Worm (Caenorhabditis elegans): ENCODE measurements around the gene F27B3.8.

The F27B3.8 gene

ce11 chrIII:6579398-6579797 is at the start of gene F27B3.8:
F27B3.8 (plus strand) TSS chrIII:6579698.
- TF ChIP-seq unc-98 (GFP tag; IDR thresholded peaks at IDR 0.05) (no peak), lin-35 (GFP tag; optimal IDR thresholded peaks at IDR 0.05) (no peak), ceh-82 (tag; optimal IDR thresholded peaks at IDR 0.05) (no peak), lin-14 (GFP tag; optimal IDR thresholded peaks at IDR 0.05) (no peak), skn-1 (tag; optimal IDR thresholded peaks at IDR 0.05) (no peak)

- TF ChIP-seq fos-1 (tag; optimal IDR thresholded peaks at IDR 0.05), result no peak
- TF ChIP-seq C16A3.4 (tag; optimal IDR thresholded peaks at IDR 0.05), result no peak
- TF ChIP-seq nhr-12 (tag; optimal IDR thresholded peaks at IDR 0.05), result no peak
- TF ChIP-seq nhr-11 (tag; optimal IDR thresholded peaks at IDR 0.05), result no peak
- no peak for TF ChIP-seq blmp-1 (tag; optimal IDR thresholded peaks at IDR 0.05)
- TF ChIP-seq nhr-47 (tag; optimal IDR thresholded peaks at IDR 0.05), result no peak
- TF ChIP-seq lin-39 (tag; optimal IDR thresholded peaks at IDR 0.05), result no peak
- no peak for TF ChIP-seq lsy-2 (tag; optimal IDR thresholded peaks at IDR 0.05)
- no peak for TF ChIP-seq elt-3 (tag; optimal IDR thresholded peaks at IDR 0.05)
- no peak for TF ChIP-seq ztf-4 (tag; optimal IDR thresholded peaks at IDR 0.05)
- no peak for TF ChIP-seq hlh-4 (tag; optimal IDR thresholded peaks at IDR 0.05)
- no peak for TF ChIP-seq C34B4.2 (tag; optimal IDR thresholded peaks at IDR 0.05)
- TF ChIP-seq egl-13 (tag; optimal IDR thresholded peaks at IDR 0.05), result no peak
- no peak for TF ChIP-seq lin-15B (tag; optimal IDR thresholded peaks at IDR 0.05)
- no peak for TF ChIP-seq rnt-1 (tag; optimal IDR thresholded peaks at IDR 0.05)
- TF ChIP-seq fkh-4 (tag; optimal IDR thresholded peaks at IDR 0.05; ENCODE audit: borderline replicate concordance), result no peak
- no peak for TF ChIP-seq dpl-1 (GFP tag; optimal IDR thresholded peaks at IDR 0.05)
- TF ChIP-seq nhr-76 (tag; optimal IDR thresholded peaks at IDR 0.05), result no peak
These were observed 48.4 kb upstream of the F27B3.8 start, which contains the start of gene C09E7.11 for ce11 chrIII:6531099-6531498. C09E7.11 (plus strand) TSS chrIII:6531399.

- no peak for TF ChIP-seq mab-9 (GFP tag; IDR thresholded peaks at IDR 0.05)
- TF ChIP-seq mef-2 (tag; optimal IDR thresholded peaks at IDR 0.05), result no peak
- TF ChIP-seq hlh-4 (tag; optimal IDR thresholded peaks at IDR 0.05), result no peak
- no peak for TF ChIP-seq xbp-1 (tag; optimal IDR thresholded peaks at IDR 0.05)
- no peak for TF ChIP-seq hlh-17 (GFP tag; optimal IDR thresholded peaks at IDR 0.05; ENCODE audit: borderline replicate concordance)
- no peak for TF ChIP-seq nhr-20 (tag; optimal IDR thresholded peaks at IDR 0.05)
- TF ChIP-seq tlp-1 (tag; optimal IDR thresholded peaks at IDR 0.05), result no peak
- TF ChIP-seq ceh-90 (tag; optimal IDR thresholded peaks at IDR 0.05), result no peak
- TF ChIP-seq efl-3 (GFP tag; optimal IDR thresholded peaks at IDR 0.05), result no peak
- no peak for TF ChIP-seq elt-2 (tag; optimal IDR thresholded peaks at IDR 0.05)
- TF ChIP-seq fkh-8 (tag; optimal IDR thresholded peaks at IDR 0.05), result no peak
- no peak for TF ChIP-seq ceh-82 (tag; optimal IDR thresholded peaks at IDR 0.05)
These were observed 46.9 kb upstream of the F27B3.8 start, which contains the start of gene srxa-5 for ce11 chrIII:6532647-6533046. srxa-5 (plus strand) TSS chrIII:6532947.

ce11 chrIII:6536945-6537568 is 42.4 kb upstream of the F27B3.8 start, which contains the start of gene C09E7.4:
C09E7.4 (minus strand) TSS chrIII:6536995.
- no peak for TF ChIP-seq nhr-12 (tag; optimal IDR thresholded peaks at IDR 0.05)
- peak; percentile 46 for TF ChIP-seq snu-23 (GFP tag; optimal IDR thresholded peaks at IDR 0.05)
- no peak for TF ChIP-seq sptf-1 (tag; optimal IDR thresholded peaks at IDR 0.05)
- TF ChIP-seq dpl-1 (GFP tag; optimal IDR thresholded peaks at IDR 0.05), result peak in 2 of 3 experiments; percentile 22 to 40
- peak in 1 of 2 experiments; percentile 28 for TF ChIP-seq lin-35 (GFP tag; optimal IDR thresholded peaks at IDR 0.05)
- TF ChIP-seq rnt-1 (tag; optimal IDR thresholded peaks at IDR 0.05), result peak; percentile 34
- TF ChIP-seq mef-2 (tag; optimal IDR thresholded peaks at IDR 0.05), result no peak
- no peak for TF ChIP-seq skn-1 (tag; optimal IDR thresholded peaks at IDR 0.05)
- TF ChIP-seq swsn-7 (tag; optimal IDR thresholded peaks at IDR 0.05), result no peak
- TF ChIP-seq jun-1 (tag; optimal IDR thresholded peaks at IDR 0.05), result no peak
- peak in 1 of 2 experiments; percentile 14 for TF ChIP-seq lsy-2 (tag; optimal IDR thresholded peaks at IDR 0.05)
- TF ChIP-seq blmp-1 (tag; optimal IDR thresholded peaks at IDR 0.05), result peak; percentile 0
- peak in 1 of 2 experiments; percentile 3 for TF ChIP-seq efl-1 (optimal IDR thresholded peaks at IDR 0.05)
- no peak for TF ChIP-seq efl-1 (GFP tag; optimal IDR thresholded peaks at IDR 0.05 in 1 of 2)
- TF ChIP-seq mab-9 (GFP tag; IDR thresholded peaks at IDR 0.05), result no peak
- no peak for TF ChIP-seq C04F5.9 (tag; optimal IDR thresholded peaks at IDR 0.05)
- TF ChIP-seq lin-14 (GFP tag; optimal IDR thresholded peaks at IDR 0.05), result peak; percentile 55
- TF ChIP-seq mdl-1 (tag; optimal IDR thresholded peaks at IDR 0.05), result no peak
- TF ChIP-seq ceh-82 (tag; optimal IDR thresholded peaks at IDR 0.05), result peak in 1 of 3 experiments; percentile 28
- peak; percentile 49 for TF ChIP-seq mep-1 (tag; optimal IDR thresholded peaks at IDR 0.05)
